Worm (Caenorhabditis elegans): Measurements from ENCODE around the gene chc-1.

- TF ChIP-seq ceh-14 (tag; optimal IDR thresholded peaks at IDR 0.05) (no peak), ets-4 (tag; optimal IDR thresholded peaks at IDR 0.05) (no peak), fkh-10 (GFP tag; optimal IDR thresholded peaks at IDR 0.05) (no peak), tbx-7 (tag; optimal IDR thresholded peaks at IDR 0.05) (no peak), nhr-11 (tag; optimal IDR thresholded peaks at IDR 0.05) (no peak), elt-2 (tag; optimal IDR thresholded peaks at IDR 0.05) (no peak), ceh-30 (tag; optimal IDR thresholded peaks at IDR 0.05) (no peak), sdc-2 (tag; optimal IDR thresholded peaks at IDR 0.05) (no peak), hlh-15 (tag; optimal IDR thresholded peaks at IDR 0.05) (no peak), unc-3 (GFP tag; conservative IDR thresholded peaks at IDR 0.05) (no peak), unc-3 (tag; optimal IDR thresholded peaks at IDR 0.05) (no peak), odd-2 (tag; optimal IDR thresholded peaks at IDR 0.05) (no peak)
Measured at ce11 chrIII:10202391-10202790, 1.2 kb upstream of the chc-1 start.
